Fruit fly (Drosophila melanogaster): ENCODE results near the gene CG14883.

DNA sequence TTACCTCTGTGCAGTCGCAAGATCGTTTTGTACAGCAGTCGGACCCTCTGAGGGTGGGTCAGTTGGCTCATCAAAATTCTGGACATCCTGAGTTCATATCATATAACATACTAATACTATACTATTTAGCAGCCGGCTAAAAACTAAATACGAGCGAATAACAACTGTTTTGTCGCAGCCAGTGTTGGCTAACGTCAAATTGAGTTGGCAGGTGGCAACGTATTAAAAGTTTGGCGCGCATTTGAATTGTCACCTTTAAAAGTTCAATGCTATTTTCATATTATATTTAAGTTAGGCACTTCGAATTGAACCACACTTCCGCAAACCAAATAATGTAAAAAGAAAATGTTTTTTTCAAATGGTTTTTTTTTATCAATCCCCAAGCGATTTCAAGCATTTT, 26.4 kb downstream of the CG14883 start, which contains the start of gene Sdhaf3:
- TF ChIP-seq insv (optimal IDR thresholded peaks at IDR 0.05) = no peak
- no peak for TF ChIP-seq h (optimal IDR thresholded peaks at IDR 0.05)
- TF ChIP-seq ttk (optimal IDR thresholded peaks at IDR 0.05) = no peak

Data from Kc167 (cell line).